Worm (Caenorhabditis elegans) whole organism, L4/young adult: ENCODE data around the gene dhcr-24.

Source experiments
- W03F9.2 ChIP-seq: fragments of 150-350 bp; optimal IDR thresholded peaks from 2 replicates; lab custom pipeline; 2014; ENCODE audit warnings: missing biosample characterization, missing genetic modification characterization
- dao-5 ChIP-seq: sonication (generic microtip); optimal IDR thresholded peaks from 2 replicates; lab custom pipeline; 2016; ENCODE audit warnings: missing genotype, missing genetic modification characterization, moderate library complexity, missing compliant biosample characterization
- him-1 ChIP-seq: sonication (generic microtip); optimal IDR thresholded peaks from 2 replicates; lab custom pipeline; 2016; ENCODE audit warnings: missing genotype, missing genetic modification reagents, missing genetic modification characterization, missing compliant biosample characterization

Gene dhcr-24

DNA sequence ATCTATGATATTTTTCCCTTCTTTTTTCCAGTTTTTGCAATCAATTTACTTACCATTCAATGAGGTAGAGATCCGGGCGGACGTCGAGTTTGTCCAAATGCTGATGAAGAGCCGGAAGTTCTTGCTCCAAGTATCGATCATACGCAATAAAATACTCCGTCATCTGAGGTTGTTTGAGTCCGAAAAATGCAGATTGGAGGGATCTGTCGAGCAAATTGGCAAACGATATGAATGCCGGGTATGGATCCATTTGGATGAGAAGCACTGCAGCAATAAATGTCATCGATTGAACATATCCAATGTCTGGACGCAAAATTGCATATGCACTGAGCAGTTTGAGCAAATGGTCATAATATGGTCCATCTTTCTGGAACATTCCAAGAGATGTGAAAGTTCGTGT lies 36.8 kb downstream of the dhcr-24 start:
- TF ChIP-seq dao-5 (tag; lab: Kevin White, UChicago) (no peak), W03F9.2 (tag; lab: Kevin White, UChicago) (no peak), him-1 (tag; lab: Kevin White, UChicago) (no peak)

DNA sequence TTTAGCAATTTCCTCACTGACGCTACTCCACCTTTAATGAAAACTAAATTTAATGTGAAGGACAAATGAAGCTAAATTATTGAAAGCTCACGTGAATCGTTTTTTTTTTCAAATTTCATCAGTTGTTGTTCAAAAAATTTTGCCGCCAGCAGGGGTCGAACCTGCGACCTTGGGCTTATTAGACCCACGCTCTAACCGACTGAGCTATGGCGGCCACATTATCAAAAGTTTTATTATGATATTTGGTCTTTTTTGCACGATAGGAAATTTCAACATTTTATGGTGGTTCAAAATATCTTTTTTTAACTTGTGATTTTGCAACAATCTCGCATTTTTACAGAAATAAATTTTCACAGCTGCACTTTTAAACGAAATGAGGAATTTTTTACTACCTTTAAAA lies 37.9 kb downstream of the dhcr-24 start:
- TF ChIP-seq dao-5 (tag; lab: Kevin White, UChicago) (no peak), him-1 (tag; lab: Kevin White, UChicago) (no peak), W03F9.2 (tag; lab: Kevin White, UChicago) (no peak)

DNA sequence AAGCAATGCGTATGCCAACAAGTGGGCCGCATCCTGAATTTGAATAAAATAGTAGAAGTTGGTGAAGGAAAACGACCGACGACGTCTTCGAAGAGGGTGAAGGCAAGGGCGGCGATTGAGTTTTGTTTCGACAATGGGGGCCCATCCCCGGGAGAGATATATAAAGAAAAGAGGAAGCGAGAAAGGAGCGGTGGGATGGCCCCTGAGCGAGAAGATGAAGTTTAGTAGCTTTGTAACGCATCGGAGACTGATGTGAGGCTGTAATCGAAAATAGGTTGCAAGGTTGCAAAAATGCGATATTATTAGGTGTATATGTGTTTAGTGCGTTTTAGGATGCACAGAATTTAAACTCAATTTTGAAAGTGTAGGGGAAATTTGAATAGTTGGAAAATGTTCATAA lies 41.3 kb downstream of the dhcr-24 start:
- TF ChIP-seq W03F9.2 (tag; lab: Kevin White, UChicago), result no peak
- no peak for TF ChIP-seq dao-5 (tag; lab: Kevin White, UChicago)

DNA sequence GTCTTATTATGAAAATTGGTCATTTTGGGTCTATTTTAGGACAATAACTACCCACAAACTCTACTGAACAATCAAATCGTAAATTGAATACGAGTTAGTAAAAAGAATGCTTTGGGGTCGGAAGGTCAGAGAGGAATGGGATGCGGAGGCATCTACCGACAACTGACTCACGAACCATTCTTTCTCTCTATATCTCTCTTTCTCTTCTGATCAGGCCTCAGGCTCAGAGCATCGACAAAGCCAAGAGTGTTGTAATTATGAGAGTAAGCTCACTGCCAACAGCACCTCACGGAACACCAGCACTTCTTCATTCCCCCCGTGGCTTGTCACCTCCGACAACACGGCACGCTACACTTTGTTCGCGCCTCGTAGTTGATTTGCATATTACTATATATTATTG lies 43.5 kb downstream of the dhcr-24 start:
- TF ChIP-seq W03F9.2 (tag; lab: Kevin White, UChicago) (no peak), him-1 (tag; lab: Kevin White, UChicago) (no peak), dao-5 (tag; lab: Kevin White, UChicago) (no peak)

DNA sequence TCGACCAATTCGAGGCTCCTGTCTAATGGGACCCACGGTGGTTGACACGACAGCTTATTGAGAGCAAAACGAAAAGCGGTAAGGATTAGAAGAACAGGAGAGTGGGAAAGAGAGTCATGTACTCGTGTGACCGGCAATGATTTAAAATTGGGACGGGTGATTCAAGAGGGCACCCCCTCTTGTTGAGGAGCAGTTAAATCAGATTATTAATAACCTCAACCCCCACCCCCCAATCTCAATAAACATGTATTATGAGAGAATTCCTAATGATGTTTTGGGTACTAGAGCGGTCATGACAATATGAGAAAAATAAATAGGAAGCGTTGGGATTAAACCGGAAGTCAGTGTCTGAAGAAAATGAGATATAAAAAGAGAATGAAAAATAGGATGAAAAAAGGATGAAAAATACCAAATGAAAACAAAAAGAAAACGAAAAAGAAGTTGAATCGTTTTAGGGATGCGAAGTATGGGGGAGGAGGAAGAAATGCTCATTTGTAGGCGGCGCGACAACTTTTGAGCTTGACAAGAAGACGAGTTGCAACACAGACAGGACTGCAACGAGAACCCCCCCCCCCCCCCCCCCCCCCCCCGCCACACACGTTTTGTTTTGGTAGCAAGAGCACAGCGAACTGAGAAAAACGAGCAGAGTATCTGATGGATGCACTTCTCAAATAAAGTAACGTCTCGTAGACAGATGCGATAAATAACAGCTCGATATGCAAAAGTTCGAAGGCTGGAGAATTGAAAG lies 46.8 kb downstream of the dhcr-24 start:
- no peak for TF ChIP-seq W03F9.2 (tag; lab: Kevin White, UChicago)
- TF ChIP-seq him-1 (tag; lab: Kevin White, UChicago), result no peak
- TF ChIP-seq dao-5 (tag; lab: Kevin White, UChicago), result no peak

DNA sequence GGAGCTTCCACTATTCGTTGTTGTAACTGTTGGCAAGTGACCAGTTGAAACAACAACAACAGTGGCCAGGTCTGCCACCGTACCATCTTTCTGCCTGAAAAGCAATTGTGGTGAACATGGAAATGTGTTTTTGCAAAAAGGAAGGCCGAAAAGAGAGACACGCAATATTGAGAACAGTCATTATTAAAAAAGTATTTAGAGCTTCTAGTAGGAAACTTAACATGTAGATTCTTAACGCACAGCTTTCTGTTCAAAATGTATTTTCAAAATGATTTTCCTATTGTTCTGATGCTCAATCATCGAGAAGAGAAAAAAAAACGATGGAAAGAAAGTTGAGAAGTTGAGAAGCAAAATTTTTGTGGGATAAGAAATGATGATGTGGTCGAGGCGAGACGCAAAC lies 48.7 kb downstream of the dhcr-24 start, which contains the start of gene syg-1:
Gene syg-1, minus strand, starts transcription at position 101 of the 400 bp plus-strand sequence.
- TF ChIP-seq him-1 (tag; lab: Kevin White, UChicago), result no peak
- no peak for TF ChIP-seq W03F9.2 (tag; lab: Kevin White, UChicago)
- TF ChIP-seq dao-5 (tag; lab: Kevin White, UChicago), result no peak

DNA sequence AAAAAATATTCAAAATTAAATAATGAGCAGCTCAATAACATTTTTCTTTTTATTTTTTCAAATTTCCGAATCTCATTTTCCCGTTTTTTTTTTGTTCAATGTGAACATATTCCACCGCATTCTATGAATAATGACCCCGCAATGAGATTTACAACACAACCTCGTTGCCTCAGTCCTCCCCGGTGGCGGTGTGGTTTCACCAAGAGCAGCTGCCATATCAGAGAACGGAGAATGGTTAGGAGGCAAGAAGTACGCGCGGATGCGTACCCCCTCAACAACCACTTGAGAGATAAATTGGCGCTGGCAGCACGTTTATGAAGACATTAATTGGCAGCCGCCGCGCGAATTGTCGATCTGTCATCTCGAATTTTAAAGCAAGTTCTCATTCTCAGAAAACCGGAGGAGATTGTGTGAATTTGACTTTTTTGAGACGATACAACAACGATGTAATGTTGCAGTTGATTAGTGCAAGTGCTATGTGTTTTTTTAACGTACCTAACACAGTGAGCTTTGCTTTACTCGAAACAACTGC lies 50.2 kb downstream of the dhcr-24 start:
- TF ChIP-seq him-1 (tag; lab: Kevin White, UChicago), result no peak
